Worm (Caenorhabditis elegans) whole organism, L3 larva: ENCODE measurements around the gene F35H8.2.
A peak's percentile ranks its signal among the peaks of the same experiment; 100 is the strongest.

ENCODE experiments used
- R02D3.7 ChIP-seq: fragments of 150-350 bp; optimal IDR thresholded peaks from 2 replicates; lab custom pipeline; 2014; ENCODE audit warnings: missing biosample characterization, missing genetic modification characterization
- ZK546.5 ChIP-seq: sonication (generic microtip); optimal IDR thresholded peaks from 2 replicates; lab custom pipeline; 2017; ENCODE audit warnings: missing biosample characterization, missing genetic modification characterization
- aly-2 ChIP-seq: fragments of 150-350 bp; optimal IDR thresholded peaks from 2 replicates; lab custom pipeline; 2014; ENCODE audit warnings: missing biosample characterization, missing genetic modification characterization
- ama-1 ChIP-seq: fragments of 150-350 bp; optimal IDR thresholded peaks from 2 replicates; lab custom pipeline; 2018
- ceh-16 ChIP-seq: sonication (generic microtip); optimal IDR thresholded peaks from 2 replicates; lab custom pipeline; 2017; ENCODE audit warnings: missing biosample characterization, missing genetic modification characterization
- ceh-28 ChIP-seq: fragments of 150-350 bp; optimal IDR thresholded peaks from 2 replicates; lab custom pipeline; 2014; ENCODE audit warnings: missing biosample characterization, missing genetic modification reagents, missing genetic modification characterization
- ceh-9 ChIP-seq: sonication (generic microtip); optimal IDR thresholded peaks from 2 replicates; lab custom pipeline; 2018; ENCODE audit warnings: missing biosample characterization, missing genetic modification characterization
- egl-5 ChIP-seq: fragments of 150-350 bp; optimal IDR thresholded peaks from 2 replicates; lab custom pipeline; 2017; ENCODE audit warnings: missing biosample characterization, missing genetic modification reagents, missing genetic modification characterization, inconsistent platforms
- elt-1 ChIP-seq: fragments of 150-350 bp; optimal IDR thresholded peaks from 2 replicates; lab custom pipeline; 2014; ENCODE audit warnings: missing biosample characterization, missing genetic modification characterization
- elt-2 ChIP-seq: sonication (generic microtip); optimal IDR thresholded peaks from 2 replicates; lab custom pipeline; 2016; ENCODE audit warnings: missing genetic modification reagents, mild to moderate bottlenecking, missing genetic modification characterization, missing compliant biosample characterization
- elt-3 ChIP-seq, 3 experiments: fragments of 150-350 bp in 1 of 3; sonication (generic microtip) in 2 of 3; optimal IDR thresholded peaks; 2 replicates in 2 of 3; 4 replicates in 1 of 3; lab custom pipeline; 2014 to 2017; ENCODE audit warnings: missing biosample characterization in 3 of 3, missing genetic modification characterization in 3 of 3
- eor-1 ChIP-seq, 2 experiments: fragments of 150-350 bp; optimal IDR thresholded peaks; 2 replicates each; lab custom pipeline; 2014 to 2018; ENCODE audit warnings: missing biosample characterization in 2 of 2, missing genetic modification characterization in 2 of 2
- fkh-10 ChIP-seq: sonication (generic microtip); optimal IDR thresholded peaks from 2 replicates; lab custom pipeline; 2017; ENCODE audit warnings: missing biosample characterization, missing genetic modification reagents, missing genetic modification characterization
- fkh-2 ChIP-seq: fragments of 150-350 bp; optimal IDR thresholded peaks from 2 replicates; lab custom pipeline; 2014; ENCODE audit warnings: missing biosample characterization, missing genetic modification reagents, missing genetic modification characterization
- fos-1 ChIP-seq: fragments of 150-350 bp; optimal IDR thresholded peaks from 2 replicates; lab custom pipeline; 2014; ENCODE audit warnings: missing biosample characterization, missing genetic modification characterization
- jun-1 ChIP-seq: fragments of 150-350 bp; optimal IDR thresholded peaks from 2 replicates; lab custom pipeline; 2014; ENCODE audit warnings: missing biosample characterization, missing genetic modification reagents, missing genetic modification characterization
- lin-15B ChIP-seq: fragments of 150-350 bp; optimal IDR thresholded peaks from 2 replicates; lab custom pipeline; 2014; ENCODE audit warnings: missing biosample characterization, missing genetic modification characterization
- lin-39 ChIP-seq: fragments of 150-350 bp; optimal IDR thresholded peaks from 2 replicates; lab custom pipeline; 2018; ENCODE audit warnings: missing biosample characterization, missing genetic modification reagents, missing genetic modification characterization
- lsy-12 ChIP-seq: sonication (generic microtip); optimal IDR thresholded peaks from 2 replicates; lab custom pipeline; 2016; ENCODE audit warnings: mild to moderate bottlenecking, missing genetic modification characterization, missing compliant biosample characterization
- mdl-1 ChIP-seq: fragments of 150-350 bp; optimal IDR thresholded peaks from 2 replicates; lab custom pipeline; 2014; ENCODE audit warnings: missing biosample characterization, missing genetic modification characterization
- nfya-1 ChIP-seq: sonication (generic microtip); optimal IDR thresholded peaks from 2 replicates; lab custom pipeline; 2017; ENCODE audit warnings: missing genetic modification characterization, mild to moderate bottlenecking, missing compliant biosample characterization, antibody characterized with exemption, moderate library complexity; ENCODE audit not compliant: insufficient read depth
- nhr-11 ChIP-seq: fragments of 150-350 bp; optimal IDR thresholded peaks from 2 replicates; lab custom pipeline; 2014; ENCODE audit warnings: missing biosample characterization, missing genetic modification characterization
- nhr-12 ChIP-seq: fragments of 150-350 bp; optimal IDR thresholded peaks from 2 replicates; lab custom pipeline; 2014; ENCODE audit warnings: missing biosample characterization, missing genetic modification characterization
- nhr-23 ChIP-seq: fragments of 150-350 bp; optimal IDR thresholded peaks from 2 replicates; lab custom pipeline; 2014; ENCODE audit warnings: missing biosample characterization, missing genetic modification reagents, missing genetic modification characterization
- nhr-237 ChIP-seq: fragments of 150-350 bp; optimal IDR thresholded peaks from 2 replicates; lab custom pipeline; 2014; ENCODE audit warnings: missing biosample characterization, missing genetic modification characterization
- nhr-25 ChIP-seq: sonication (generic microtip); optimal IDR thresholded peaks from 2 replicates; lab custom pipeline; 2017; ENCODE audit warnings: missing biosample characterization, missing genetic modification characterization
- nhr-28 ChIP-seq: fragments of 150-350 bp; optimal IDR thresholded peaks from 2 replicates; lab custom pipeline; 2014; ENCODE audit warnings: missing biosample characterization, missing genetic modification characterization
- nhr-43 ChIP-seq: sonication (generic microtip); optimal IDR thresholded peaks from 2 replicates; lab custom pipeline; 2016; ENCODE audit warnings: mild to moderate bottlenecking, missing genetic modification characterization, missing compliant biosample characterization; ENCODE audit not compliant: poor library complexity, severe bottlenecking
- nhr-76 ChIP-seq: fragments of 150-350 bp; sonication (generic microtip); optimal IDR thresholded peaks from 5 replicates; lab custom pipeline; 2014; ENCODE audit warnings: missing biosample characterization, missing genetic modification characterization
- pha-4 ChIP-seq: fragments of 150-350 bp; optimal IDR thresholded peaks from 2 replicates; lab custom pipeline; 2014; ENCODE audit warnings: missing biosample characterization, missing genetic modification reagents, missing genetic modification characterization
- pqm-1 ChIP-seq: fragments of 150-350 bp; optimal IDR thresholded peaks from 2 replicates; lab custom pipeline; 2017; ENCODE audit warnings: missing biosample characterization, missing genetic modification characterization, inconsistent platforms
- sea-2 ChIP-seq: fragments of 150-350 bp; sonication (generic microtip); optimal IDR thresholded peaks from 4 replicates; lab custom pipeline; 2014; ENCODE audit warnings: missing biosample characterization, missing genetic modification reagents, missing genetic modification characterization
- skn-1 ChIP-seq: fragments of 150-350 bp; optimal IDR thresholded peaks from 2 replicates; lab custom pipeline; 2014; ENCODE audit warnings: missing biosample characterization, missing genetic modification characterization
- snpc-4 ChIP-seq: fragments of 150-350 bp; optimal IDR thresholded peaks from 2 replicates; lab custom pipeline; 2014; ENCODE audit warnings: missing biosample characterization, missing genetic modification characterization
- tbx-2 ChIP-seq: sonication (generic microtip); optimal IDR thresholded peaks from 2 replicates; lab custom pipeline; 2016; ENCODE audit warnings: mild to moderate bottlenecking, missing genetic modification characterization, missing compliant biosample characterization
- unc-39 ChIP-seq: sonication (generic microtip); optimal IDR thresholded peaks from 4 replicates; lab custom pipeline; 2017; ENCODE audit warnings: missing biosample characterization, missing genetic modification characterization
- unc-62 ChIP-seq: fragments of 150-350 bp; sonication (generic microtip); optimal IDR thresholded peaks from 4 replicates; lab custom pipeline; 2014; ENCODE audit warnings: missing biosample characterization, missing genetic modification reagents, missing genetic modification characterization
- ztf-11 ChIP-seq: fragments of 150-350 bp; optimal IDR thresholded peaks from 2 replicates; lab custom pipeline; 2014; ENCODE audit warnings: missing biosample characterization, missing genetic modification characterization
- ztf-4 ChIP-seq: fragments of 150-350 bp; optimal IDR thresholded peaks from 2 replicates; lab custom pipeline; 2014; ENCODE audit warnings: missing biosample characterization, missing genetic modification characterization

F35H8.2 gene

ce11 chrII:9592737-9593136, 37.4 kb downstream of the F35H8.2 start, which contains the start of gene parp-2:
parp-2 (plus strand) TSS chrII:9593037.
- no peak for TF ChIP-seq nhr-28
- TF ChIP-seq lin-39 (tag; lab: Kevin White, UChicago) = no peak
- no peak for TF ChIP-seq unc-39
- TF ChIP-seq nhr-76 (tag; lab: Kevin White, UChicago) = no peak
- TF ChIP-seq aly-2 = no peak

ce11 chrII:9594924-9595323, 39.6 kb downstream of the F35H8.2 start, which contains the start of gene E02H1.5:
E02H1.5 (plus strand) TSS chrII:9595224.
- TF ChIP-seq ztf-11 (tag; lab: Kevin White, UChicago) (no peak), ceh-9 (tag; lab: Kevin White, UChicago) (no peak), nhr-12 (tag; lab: Kevin White, UChicago) (no peak), nhr-43 (no peak), fkh-10 (GFP tag; lab: Kevin White, UChicago) (no peak), sea-2 (GFP tag; lab: Kevin White, UChicago) (no peak), nhr-76 (tag; lab: Kevin White, UChicago) (no peak), nhr-237 (tag; lab: Kevin White, UChicago) (no peak), ZK546.5 (tag; lab: Kevin White, UChicago) (no peak), lin-15B (no peak)
- TF ChIP-seq, all 47 proteins: peak for 0

- TF ChIP-seq egl-5 (tag; lab: Kevin White, UChicago) (no peak), nfya-1 (no peak), nhr-237 (tag; lab: Kevin White, UChicago) (no peak), mdl-1 (tag; lab: Kevin White, UChicago) (no peak), snpc-4 (tag; lab: Kevin White, UChicago) (no peak), nhr-76 (tag; lab: Kevin White, UChicago) (no peak), lsy-12 (tag; lab: Kevin White, UChicago) (no peak), nhr-23 (tag; lab: Kevin White, UChicago) (no peak), nhr-43 (no peak), pqm-1 (no peak), nhr-12 (tag; lab: Kevin White, UChicago) (no peak), nhr-28 (no peak), fkh-2 (tag; lab: Kevin White, UChicago) (no peak), aly-2 (no peak), sea-2 (GFP tag; lab: Kevin White, UChicago) (no peak)
Observed at ce11 chrII:9596401-9596800, 41.1 kb downstream of the F35H8.2 start, which contains the start of gene E02H1.6. E02H1.6 (plus strand) TSS chrII:9596701.

ce11 chrII:9597516-9598047, 42.3 kb downstream of the F35H8.2 start, which contains the start of gene mrpl-53:
mrpl-53 (plus strand) TSS chrII:9597622.
- TF ChIP-seq sea-2 (GFP tag; lab: Kevin White, UChicago) = no peak
- TF ChIP-seq nhr-23 (tag; lab: Kevin White, UChicago) = peak; percentile 16

- TF ChIP-seq pqm-1 (peak; percentile 91), nfya-1 (no peak), elt-1 (tag; lab: Kevin White, UChicago) (no peak), ceh-16 (tag; lab: Kevin White, UChicago) (no peak), fos-1 (tag; lab: Kevin White, UChicago) (no peak), fkh-2 (tag; lab: Kevin White, UChicago) (no peak), pha-4 (tag; lab: Kevin White, UChicago) (peak; percentile 48), elt-2 (peak; percentile 37), ama-1 (lab: Kevin White, UChicago) (peak; percentile 66), nhr-43 (peak; percentile 0)
Observed at ce11 chrII:9600022-9600722, 44.9 kb downstream of the F35H8.2 start.

- TF ChIP-seq nhr-11 (tag; lab: Kevin White, UChicago) (peak; percentile 71), unc-62 (GFP tag; lab: Kevin White, UChicago) (peak; percentile 30), mdl-1 (tag; lab: Kevin White, UChicago) (peak; percentile 91), jun-1 (peak; percentile 70), ztf-4 (no peak), nhr-12 (tag; lab: Kevin White, UChicago) (no peak), nfya-1 (peak; percentile 53), lsy-12 (tag; lab: Kevin White, UChicago) (peak; percentile 39), ama-1 (lab: Kevin White, UChicago) (peak; percentile 81), skn-1 (tag; lab: Kevin White, UChicago) (peak; percentile 2), pha-4 (tag; lab: Kevin White, UChicago) (peak; percentile 28), elt-2 (peak; percentile 71), eor-1 (tag; optimal IDR thresholded peaks at IDR 0.05; lab: Kevin White, UChicago) (no peak), tbx-2 (peak; percentile 33), lin-39 (tag; lab: Kevin White, UChicago) (no peak), R02D3.7 (no peak), pqm-1 (peak; percentile 71), ceh-16 (tag; lab: Kevin White, UChicago) (no peak), ceh-28 (tag; lab: Kevin White, UChicago) (peak; percentile 24), nhr-25 (peak; percentile 91), nhr-43 (peak; percentile 80), elt-3 (tag; optimal IDR thresholded peaks at IDR 0.05; lab: Kevin White, UChicago) (no peak), nhr-23 (tag; lab: Kevin White, UChicago) (peak; percentile 91)
- TF ChIP-seq, all 47 proteins: peak for 16
Observed at ce11 chrII:9601069-9601468, 45.8 kb downstream of the F35H8.2 start.
